Worm (Caenorhabditis elegans) whole organism, L4 larva: ENCODE data around the gene pqn-15.

Source experiments
- F37D6.2 ChIP-seq: sonication (generic microtip); optimal IDR thresholded peaks from 2 replicates; lab custom pipeline; 2016; ENCODE audit warnings: mild to moderate bottlenecking, missing genetic modification characterization, missing compliant biosample characterization
- F49E8.2 ChIP-seq: sonication (generic microtip); optimal IDR thresholded peaks from 2 replicates; lab custom pipeline; 2016; ENCODE audit warnings: missing compliant biosample characterization, mild to moderate bottlenecking, missing genetic modification characterization, borderline replicate concordance
- R02D3.7 ChIP-seq: fragments of 150-350 bp; sonication (generic microtip); optimal IDR thresholded peaks from 3 replicates; lab custom pipeline; 2014; ENCODE audit warnings: missing biosample characterization, missing genetic modification characterization
- T26A8.4 ChIP-seq: fragments of 200-800 bp; sonication (Bioruptor generic); IDR thresholded peaks from 2 replicates; pipeline ENCODE4 v1.3.6; 2022; ENCODE audit warnings: missing genetic modification characterization, missing compliant biosample characterization
- Y48G9A.11 ChIP-seq: fragments of 200-800 bp; sonication (Bioruptor generic); IDR thresholded peaks from 2 replicates; pipeline ENCODE4 v1.3.6; 2022; ENCODE audit warnings: missing genetic modification reagents, missing genetic modification characterization, missing compliant biosample characterization
- ZK337.2 ChIP-seq: fragments of 200-800 bp; sonication (Bioruptor generic); IDR thresholded peaks from 2 replicates; pipeline ENCODE4 v1.3.6; 2022; ENCODE audit warnings: missing genetic modification reagents, missing genetic modification characterization, missing compliant biosample characterization
- aha-1 ChIP-seq: fragments of 150-350 bp; peaks from one replicate; lab custom pipeline; 2014; ENCODE audit warnings: missing biosample characterization, missing genetic modification characterization
- attf-4 ChIP-seq: sonication (generic microtip); optimal IDR thresholded peaks from 3 replicates; lab custom pipeline; 2017; ENCODE audit warnings: missing biosample characterization, missing genetic modification characterization
- ceh-28 ChIP-seq: fragments of 150-350 bp; optimal IDR thresholded peaks from 2 replicates; lab custom pipeline; 2014; ENCODE audit warnings: missing biosample characterization, missing genetic modification reagents, missing genetic modification characterization
- ceh-44 ChIP-seq: fragments of 200-800 bp; sonication (Bioruptor generic); IDR thresholded peaks from 2 replicates; pipeline ENCODE4 v1.3.6; 2022; ENCODE audit warnings: missing genetic modification reagents, missing genetic modification characterization, missing compliant biosample characterization
- daf-16 ChIP-seq, 3 experiments: sonication (generic microtip); optimal IDR thresholded peaks; 2 replicates each; lab custom pipeline; 2016 to 2017; ENCODE audit warnings: missing genetic modification characterization in 3 of 3, missing genetic modification reagents in 3 of 3, mild to moderate bottlenecking in 2 of 3, missing compliant biosample characterization in 2 of 3, missing biosample characterization in 1 of 3, moderate library complexity in 1 of 3
- dmd-6 ChIP-seq: fragments of 200-800 bp; sonication (Bioruptor generic); IDR thresholded peaks from 2 replicates; pipeline ENCODE4 v1.3.6; 2022; ENCODE audit warnings: missing genetic modification reagents, missing genetic modification characterization, missing compliant biosample characterization
- dmd-8 ChIP-seq: fragments of 200-800 bp; sonication (Bioruptor generic); IDR thresholded peaks from 2 replicates; pipeline ENCODE4 v1.3.6; 2022; ENCODE audit warnings: missing genetic modification characterization, missing compliant biosample characterization
- dve-1 ChIP-seq: sonication (generic microtip); optimal IDR thresholded peaks from 2 replicates; lab custom pipeline; 2017; ENCODE audit warnings: antibody characterized with exemption, mild to moderate bottlenecking, missing genetic modification characterization, missing compliant biosample characterization; ENCODE audit not compliant: insufficient read depth
- fkh-10 ChIP-seq: fragments of 150-350 bp; optimal IDR thresholded peaks from 2 replicates; lab custom pipeline; 2014; ENCODE audit warnings: missing biosample characterization, missing genetic modification reagents, missing genetic modification characterization
- hif-1 ChIP-seq, 2 experiments: sonication (generic microtip); optimal IDR thresholded peaks; 2 replicates each; lab custom pipeline; 2016 to 2017; ENCODE audit warnings: missing compliant biosample characterization in 2 of 2, missing genetic modification characterization in 2 of 2, missing genetic modification reagents in 2 of 2, missing genotype in 2 of 2, mild to moderate bottlenecking in 1 of 2
- hlh-11 ChIP-seq: fragments of 200-800 bp; sonication (Bioruptor generic); optimal IDR thresholded peaks from 2 replicates; lab custom pipeline; 2018; ENCODE audit warnings: mild to moderate bottlenecking, missing genetic modification characterization, missing compliant biosample characterization
- hlh-30 ChIP-seq: sonication (generic microtip); optimal IDR thresholded peaks from 2 replicates; lab custom pipeline; 2017; ENCODE audit warnings: antibody characterized with exemption, mild to moderate bottlenecking, missing genetic modification characterization, missing compliant biosample characterization; ENCODE audit not compliant: insufficient read depth
- hmg-1.1 ChIP-seq: fragments of 200-800 bp; sonication (Bioruptor generic); IDR thresholded peaks from 2 replicates; pipeline ENCODE4 v1.3.6; 2022; ENCODE audit warnings: missing genetic modification reagents, missing genetic modification characterization, missing compliant biosample characterization
- lin-13 ChIP-seq: fragments of 150-350 bp; optimal IDR thresholded peaks from 2 replicates; lab custom pipeline; 2014; ENCODE audit warnings: missing biosample characterization, missing genetic modification reagents, missing genetic modification characterization
- lsy-2 ChIP-seq, 2 experiments: fragments of 150-350 bp in 1 of 2; sonication (generic microtip) in 1 of 2; optimal IDR thresholded peaks; 2 replicates each; lab custom pipeline; 2014 to 2017; ENCODE audit warnings: missing biosample characterization in 2 of 2, missing genetic modification characterization in 2 of 2
- madf-9 ChIP-seq: fragments of 200-800 bp; sonication (Bioruptor generic); conservative IDR thresholded peaks from 2 replicates; pipeline ENCODE4 v1.3.6; 2022; ENCODE audit warnings: missing genetic modification reagents, missing genetic modification characterization, missing compliant biosample characterization
- mdl-1 ChIP-seq, 2 experiments: fragments of 150-350 bp in 1 of 2; sonication (generic microtip) in 1 of 2; optimal IDR thresholded peaks; 2 replicates each; lab custom pipeline; 2014 to 2017; ENCODE audit warnings: missing biosample characterization in 2 of 2, missing genetic modification characterization in 2 of 2
- mep-1 ChIP-seq: fragments of 150-350 bp; sonication (generic microtip); optimal IDR thresholded peaks from 3 replicates; lab custom pipeline; 2014; ENCODE audit warnings: missing biosample characterization, missing genetic modification characterization
- mes-2 ChIP-seq: sonication (generic microtip); optimal IDR thresholded peaks from 2 replicates; lab custom pipeline; 2016; ENCODE audit warnings: missing genotype, mild to moderate bottlenecking, missing genetic modification characterization, missing compliant biosample characterization; ENCODE audit not compliant: poor library complexity, severe bottlenecking
- mxl-3 ChIP-seq: fragments of 200-800 bp; sonication (Bioruptor generic); optimal IDR thresholded peaks from 2 replicates; lab custom pipeline; 2018; ENCODE audit warnings: mild to moderate bottlenecking, missing genetic modification characterization, missing compliant biosample characterization
- nhr-102 ChIP-seq: sonication (generic microtip); optimal IDR thresholded peaks from 2 replicates; lab custom pipeline; 2016; ENCODE audit warnings: mild to moderate bottlenecking, missing genetic modification characterization, moderate library complexity, missing compliant biosample characterization
- nhr-28 ChIP-seq: fragments of 150-350 bp; optimal IDR thresholded peaks from 2 replicates; lab custom pipeline; 2014; ENCODE audit warnings: missing biosample characterization, missing genetic modification characterization
- nhr-48 ChIP-seq: sonication (generic microtip); optimal IDR thresholded peaks from 2 replicates; lab custom pipeline; 2016; ENCODE audit warnings: mild to moderate bottlenecking, missing genetic modification characterization, missing compliant biosample characterization
- pha-4 ChIP-seq, 2 experiments: fragments of 150-350 bp in 1 of 2; fragments of 200-800 bp in 1 of 2; sonication (Bioruptor generic) in 1 of 2; IDR thresholded peaks in 1 of 2; optimal IDR thresholded peaks in 1 of 2; 2 replicates each; pipeline versions ENCODE4 v1.3.6 to Lab custom; 2014 to 2022; ENCODE audit warnings: missing genetic modification characterization in 2 of 2, missing genetic modification reagents in 2 of 2, missing biosample characterization in 1 of 2, missing compliant biosample characterization in 1 of 2
- rbr-2 ChIP-seq: sonication (generic microtip); optimal IDR thresholded peaks from 2 replicates; lab custom pipeline; 2016; ENCODE audit warnings: missing genotype, missing genetic modification characterization, missing compliant biosample characterization
- set-16 ChIP-seq: fragments of 200-800 bp; sonication (Bioruptor generic); IDR thresholded peaks from 2 replicates; pipeline ENCODE4 v1.3.6; 2022; ENCODE audit warnings: missing genetic modification reagents, missing genetic modification characterization, missing compliant biosample characterization
- unc-62 ChIP-seq, 3 experiments: fragments of 150-350 bp in 1 of 3; sonication (generic microtip); optimal IDR thresholded peaks in 2 of 3; peaks in 1 of 3; 1 replicate in 1 of 3; 2 replicates in 2 of 3; lab custom pipeline; 2014 to 2017; ENCODE audit warnings: missing biosample characterization in 3 of 3, missing genetic modification characterization in 3 of 3, missing genetic modification reagents in 3 of 3, missing genotype in 1 of 3

Gene pqn-15

DNA sequence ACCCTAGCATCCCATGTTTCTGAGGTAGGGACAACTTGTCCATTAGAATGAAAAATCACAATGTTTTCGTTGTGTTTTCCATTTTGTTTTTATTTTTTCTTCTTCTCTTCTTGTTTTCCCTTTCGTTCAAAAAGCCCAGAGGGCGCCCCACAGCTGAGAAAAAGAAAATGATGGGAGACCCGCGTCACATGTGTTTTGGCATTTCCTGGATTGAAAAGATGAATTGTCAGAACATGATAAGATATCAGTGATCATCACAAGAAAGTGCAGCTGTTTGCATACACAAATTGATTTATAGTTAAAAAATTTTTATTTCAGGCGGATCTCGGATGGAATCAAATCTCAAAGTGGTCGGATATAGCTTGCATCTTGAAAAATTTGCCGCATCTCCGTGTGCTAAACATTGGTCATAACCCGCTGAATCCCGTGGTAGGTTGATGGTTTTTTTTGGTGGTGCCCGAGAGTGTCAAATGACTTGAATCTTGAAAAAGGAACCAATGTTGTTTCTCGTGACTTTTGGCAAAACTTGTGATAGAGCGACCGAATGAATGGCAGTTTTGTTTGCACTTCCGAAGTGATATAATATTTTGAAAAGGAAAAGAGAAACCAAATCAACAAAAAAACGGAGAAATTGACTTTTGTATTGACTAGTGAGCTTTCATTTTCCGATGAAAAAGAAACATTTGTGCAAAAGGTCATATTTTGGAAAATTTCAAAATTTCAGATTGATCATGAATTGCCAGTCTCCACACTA, 40.4 kb downstream of the pqn-15 start:
- TF ChIP-seq F49E8.2 (tag; lab: Kevin White, UChicago): no peak
- TF ChIP-seq hlh-30: peak; percentile 84
- no peak for TF ChIP-seq dmd-6 (GFP tag; lab: Robert Waterston, UW)
- TF ChIP-seq hlh-11 (tag; lab: Kevin White, UChicago): peak; percentile 46
- TF ChIP-seq R02D3.7 (tag; lab: Kevin White, UChicago): no peak
- TF ChIP-seq nhr-28 (tag; lab: Kevin White, UChicago): peak; percentile 26
- TF ChIP-seq unc-62 (GFP tag; optimal IDR thresholded peaks at IDR 0.05 in 1 of 2; lab: Kevin White, UChicago): peak in 1 of 2 experiments; percentile 59
- no peak for TF ChIP-seq unc-62 (tag; optimal IDR thresholded peaks at IDR 0.05; lab: Kevin White, UChicago)
- TF ChIP-seq daf-16 (GFP tag; optimal IDR thresholded peaks at IDR 0.05; lab: Kevin White, UChicago): peak in 1 of 2 experiments; percentile 71
- no peak for TF ChIP-seq daf-16 (tag; optimal IDR thresholded peaks at IDR 0.05; lab: Kevin White, UChicago)

DNA sequence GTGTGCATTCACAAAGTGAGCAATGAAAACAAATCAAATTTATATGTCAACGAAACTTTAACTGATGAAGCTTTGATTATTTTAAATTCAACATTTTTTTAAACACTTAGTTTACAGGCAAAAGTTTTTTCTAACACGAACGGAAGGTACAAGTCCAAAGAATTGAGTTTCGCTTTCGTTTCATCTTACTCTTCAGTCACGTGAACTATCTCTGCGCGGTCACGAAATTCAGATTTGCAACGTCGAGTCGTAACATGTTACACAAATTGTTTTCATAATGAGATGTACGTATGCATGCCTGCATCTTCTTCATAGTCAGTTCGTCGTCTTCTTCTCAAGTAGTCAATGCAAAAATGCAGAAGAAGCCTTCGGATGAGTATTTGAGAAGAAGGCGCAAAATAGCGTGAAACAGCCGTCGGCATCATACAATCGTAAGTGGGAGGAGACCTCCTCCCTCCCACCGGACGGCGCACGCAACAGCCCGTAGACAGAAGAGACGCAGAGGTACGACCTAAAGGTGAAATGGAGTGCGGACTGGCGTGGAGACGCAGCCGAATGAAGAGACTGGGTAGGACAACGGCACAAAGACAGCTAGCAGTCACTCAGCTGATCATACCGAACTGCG, 41.4 kb downstream of the pqn-15 start, which contains the start of gene coel-1:
coel-1 (plus strand) TSS at position 381 of the 625 bp plus-strand sequence.
- TF ChIP-seq rbr-2 (tag; lab: Kevin White, UChicago) (peak; percentile 59), mdl-1 (tag; optimal IDR thresholded peaks at IDR 0.05; lab: Kevin White, UChicago) (peak; percentile 45 to 65), ZK337.2 (GFP tag; lab: Robert Waterston, UW) (no peak), madf-9 (peak; percentile 18; the same call in 1 of the 2 replicates), dve-1 (tag; lab: Kevin White, UChicago) (peak; percentile 35), nhr-48 (tag; lab: Kevin White, UChicago) (peak; percentile 27), lin-13 (GFP tag; lab: Kevin White, UChicago) (peak; percentile 2), pha-4 (GFP tag; IDR thresholded peaks at IDR 0.05; lab: Robert Waterston, UW) (peak; percentile 32; the same call in 1 of the 2 replicates), pha-4 (tag; optimal IDR thresholded peaks at IDR 0.05; lab: Kevin White, UChicago) (no peak), ceh-28 (tag; lab: Kevin White, UChicago) (no peak), aha-1 (peak; percentile 55), dmd-8 (no peak), hmg-1.1 (GFP tag; lab: Robert Waterston, UW) (peak; percentile 72), dmd-6 (GFP tag; lab: Robert Waterston, UW) (0 out of 2 replicates have a peak, but pooled peaks have one; percentile 17), fkh-10 (peak; percentile 0), mxl-3 (GFP tag; lab: Kevin White, UChicago) (peak; percentile 73), mep-1 (peak; percentile 68), daf-16 (GFP tag; optimal IDR thresholded peaks at IDR 0.05; lab: Kevin White, UChicago) (no peak), daf-16 (tag; optimal IDR thresholded peaks at IDR 0.05; lab: Kevin White, UChicago) (peak; percentile 37), unc-62 (GFP tag; optimal IDR thresholded peaks at IDR 0.05 in 1 of 2; lab: Kevin White, UChicago) (peak in 1 of 2 experiments; percentile 99), unc-62 (tag; optimal IDR thresholded peaks at IDR 0.05; lab: Kevin White, UChicago) (no peak), F37D6.2 (tag; lab: Kevin White, UChicago) (peak; percentile 5), mes-2 (tag; lab: Kevin White, UChicago) (peak; percentile 53), nhr-102 (no peak), nhr-28 (tag; lab: Kevin White, UChicago) (peak; percentile 14), hlh-30 (peak; percentile 85), set-16 (GFP tag; lab: Robert Waterston, UW) (peak; percentile 78), Y48G9A.11 (GFP tag; lab: Robert Waterston, UW) (no peak), lsy-2 (tag; optimal IDR thresholded peaks at IDR 0.05; lab: Kevin White, UChicago) (peak in 1 of 2 experiments; percentile 33), F49E8.2 (tag; lab: Kevin White, UChicago) (no peak), hif-1 (tag; optimal IDR thresholded peaks at IDR 0.05; lab: Kevin White, UChicago) (peak in 1 of 2 experiments; percentile 4), attf-4 (tag; lab: Kevin White, UChicago) (no peak), T26A8.4 (GFP tag; lab: Robert Waterston, UW) (peak; percentile 67), ceh-44 (GFP tag; lab: Robert Waterston, UW) (no peak), hlh-11 (tag; lab: Kevin White, UChicago) (peak; percentile 88)
